Fruit fly (Drosophila melanogaster): ENCODE measurements around the gene TfIIA-L.
A peak's percentile ranks its signal among the peaks of the same experiment; 100 is the strongest.

The TfIIA-L gene

dm6 chr3R:27273118-27274062 is 22.5 kb downstream of the TfIIA-L start, which contains the start of gene CG5934 (continued):
- TF ChIP-seq Taf1 (GFP tag; IDR thresholded peaks at IDR 0.05) (no peak), Meics (GFP tag; optimal IDR thresholded peaks at IDR 0.05) (peak; percentile 17), onecut (GFP tag; IDR thresholded peaks at IDR 0.05) (no peak), CG2875 (GFP tag; optimal IDR thresholded peaks at IDR 0.05) (no peak), bcd (GFP tag; optimal IDR thresholded peaks at IDR 0.05) (peak; percentile 27), yki (optimal IDR thresholded peaks at IDR 0.05) (no peak), CG6854 (GFP tag; optimal IDR thresholded peaks at IDR 0.05) (no peak), CG12155 (GFP tag; optimal IDR thresholded peaks at IDR 0.05) (peak; percentile 34), CG16779 (GFP tag; IDR thresholded peaks at IDR 0.05) (no peak), sob (GFP tag; IDR thresholded peaks at IDR 0.05) (peak; percentile 42), Fer2 (tag; optimal IDR thresholded peaks at IDR 0.05) (peak; percentile 30), CG7928 (GFP tag; optimal IDR thresholded peaks at IDR 0.05) (no peak), sens-2 (GFP tag; IDR thresholded peaks at IDR 0.05) (no peak), rib (GFP tag; IDR thresholded peaks at IDR 0.05) (no peak), ato (GFP tag; IDR thresholded peaks at IDR 0.05; ENCODE audit: partially characterized antibody) (no peak), NK7.1 (GFP tag; optimal IDR thresholded peaks at IDR 0.05) (no peak), ci (GFP tag; IDR thresholded peaks at IDR 0.05) (no peak), CG1603 (tag; optimal IDR thresholded peaks at IDR 0.05) (peak; percentile 44), CG11695 (GFP tag; IDR thresholded peaks at IDR 0.05) (no peak), Blimp-1 (GFP tag; optimal IDR thresholded peaks at IDR 0.05) (no peak), CG1792 (GFP tag; optimal IDR thresholded peaks at IDR 0.05) (no peak), CG4282 (GFP tag; optimal IDR thresholded peaks at IDR 0.05) (peak; percentile 25), aop (GFP tag; IDR thresholded peaks at IDR 0.05) (no peak), fu2 (GFP tag; optimal IDR thresholded peaks at IDR 0.05) (peak; percentile 27), CG9797 (GFP tag; optimal IDR thresholded peaks at IDR 0.05) (no peak), nerfin-2 (GFP tag; IDR thresholded peaks at IDR 0.05; ENCODE audit: partially characterized antibody) (no peak), tio (GFP tag; optimal IDR thresholded peaks at IDR 0.05) (no peak), Mes4 (GFP tag; optimal IDR thresholded peaks at IDR 0.05) (no peak), gsb (GFP tag; IDR thresholded peaks at IDR 0.05) (no peak), CG10543 (GFP tag; optimal IDR thresholded peaks at IDR 0.05) (no peak), HmgD (GFP tag; optimal IDR thresholded peaks at IDR 0.05) (no peak), bab2 (GFP tag; optimal IDR thresholded peaks at IDR 0.05) (peak; percentile 38), wek (GFP tag; optimal IDR thresholded peaks at IDR 0.05) (no peak), slp2 (GFP tag; optimal IDR thresholded peaks at IDR 0.05) (peak; percentile 33), stwl (tag; optimal IDR thresholded peaks at IDR 0.05) (peak; percentile 75), slou (GFP tag; optimal IDR thresholded peaks at IDR 0.05) (no peak), D19A (tag; optimal IDR thresholded peaks at IDR 0.05) (no peak), H15 (GFP tag; IDR thresholded peaks at IDR 0.05) (no peak), sim (GFP tag; IDR thresholded peaks at IDR 0.05) (no peak), CG3163 (GFP tag; optimal IDR thresholded peaks at IDR 0.05) (no peak), CG17328 (GFP tag; IDR thresholded peaks at IDR 0.05) (no peak), CG9215 (GFP tag; IDR thresholded peaks at IDR 0.05) (no peak), CG8089 (GFP tag; optimal IDR thresholded peaks at IDR 0.05) (peak; percentile 9), CG8359 (GFP tag; optimal IDR thresholded peaks at IDR 0.05; ENCODE audit: borderline replicate concordance) (no peak), CG8944 (GFP tag; optimal IDR thresholded peaks at IDR 0.05) (no peak), CG16813 (GFP tag; IDR thresholded peaks at IDR 0.05; ENCODE audit: partially characterized antibody) (0 out of 3 replicates have a peak, but pooled peaks have one; percentile 20), kay (GFP tag; optimal IDR thresholded peaks at IDR 0.05) (no peak), Ssrp (tag; optimal IDR thresholded peaks at IDR 0.05) (no peak), Kr (GFP tag; optimal IDR thresholded peaks at IDR 0.05) (no peak), CG10147 (GFP tag; optimal IDR thresholded peaks at IDR 0.05) (no peak)

Measured in whole organism, embryonic.